Fruit fly (Drosophila melanogaster) ovary, adult (tissue): Measurements from ENCODE around the gene CG31861.

Experiments
- CG17801 ChIP-seq: fragments of 200-800 bp; optimal IDR thresholded peaks from 2 replicates; lab custom pipeline; 2019; ENCODE audit warnings: missing biosample characterization, mild to moderate bottlenecking, missing genetic modification characterization, moderate library complexity; ENCODE audit not compliant: partially characterized antibody

The CG31861 gene

dm6 chr2L:12192978-12193377 is 31.4 kb downstream of the CG31861 start:
- TF ChIP-seq CG17801 (GFP tag; lab: Kevin White, UChicago), result no peak

dm6 chr2L:12194858-12195257 is 33.3 kb downstream of the CG31861 start:
- no peak for TF ChIP-seq CG17801 (GFP tag; lab: Kevin White, UChicago)

- no peak for TF ChIP-seq CG17801 (GFP tag; lab: Kevin White, UChicago)
Measured at dm6 chr2L:12200990-12201389, 39.4 kb downstream of the CG31861 start.

- peak; percentile 16 for TF ChIP-seq CG17801 (GFP tag; lab: Kevin White, UChicago)
Measured at dm6 chr2L:12207549-12207948, 46.0 kb downstream of the CG31861 start, which contains the start of gene CG31759. Gene CG31759 (plus strand): TSS chr2L:12207709.
